Fruit fly (Drosophila melanogaster): ENCODE results near the gene CG4743.
A peak's percentile ranks its signal among the peaks of the same experiment; 100 is the strongest.

The CG4743 gene

dm6 chr3R:25631079-25631478, 49.3 kb downstream of the CG4743 start (continued):
- TF ChIP-seq Eip74EF (GFP tag; optimal IDR thresholded peaks at IDR 0.05) (peak in 1 of 2 experiments; percentile 34), Ada2b (GFP tag; IDR thresholded peaks at IDR 0.05) (peak; percentile 79), B-H1 (GFP tag; IDR thresholded peaks at IDR 0.05) (peak; percentile 64), kni (GFP tag; optimal IDR thresholded peaks at IDR 0.05) (peak; percentile 20), chif (GFP tag; optimal IDR thresholded peaks at IDR 0.05) (peak; percentile 2 to 41), abd-A (tag; optimal IDR thresholded peaks at IDR 0.05) (no peak), run (tag; optimal IDR thresholded peaks at IDR 0.05) (peak; percentile 48), CG17612 (GFP tag; IDR thresholded peaks at IDR 0.05) (0 out of 2 replicates have a peak, but pooled peaks have one; percentile 4), btn (GFP tag; optimal IDR thresholded peaks at IDR 0.05) (peak; percentile 47), Fer2 (tag; optimal IDR thresholded peaks at IDR 0.05) (peak; percentile 37), Myb (GFP tag; optimal IDR thresholded peaks at IDR 0.05) (peak; percentile 46), Dp (GFP tag; optimal IDR thresholded peaks at IDR 0.05) (no peak), Atf6 (GFP tag; IDR thresholded peaks at IDR 0.05) (0 out of 2 replicates have a peak, but pooled peaks have one; percentile 9), sim (GFP tag; IDR thresholded peaks at IDR 0.05) (peak; percentile 48; the same call in 1 of the 2 replicates), crp (GFP tag; optimal IDR thresholded peaks at IDR 0.05) (peak in 1 of 2 experiments; percentile 1), CG4360 (GFP tag; IDR thresholded peaks at IDR 0.05) (0 out of 2 replicates have a peak, but pooled peaks have one; percentile 30), Max (GFP tag; optimal IDR thresholded peaks at IDR 0.05) (peak; percentile 17), esg (GFP tag; conservative IDR thresholded peaks at IDR 0.05) (peak; percentile 75), lmd (GFP tag; IDR thresholded peaks at IDR 0.05) (peak; percentile 80), Dfd (GFP tag; optimal IDR thresholded peaks at IDR 0.05) (no peak), nerfin-2 (GFP tag; IDR thresholded peaks at IDR 0.05; ENCODE audit: partially characterized antibody) (no peak), ERR (GFP tag; optimal IDR thresholded peaks at IDR 0.05) (peak; percentile 36), CG12299 (tag; optimal IDR thresholded peaks at IDR 0.05) (no peak), CG2202 (tag; optimal IDR thresholded peaks at IDR 0.05) (no peak), CG6813 (GFP tag; optimal IDR thresholded peaks at IDR 0.05) (peak; percentile 50), CG34422 (GFP tag; IDR thresholded peaks at IDR 0.05) (peak; percentile 77), CG10274 (GFP tag; optimal IDR thresholded peaks at IDR 0.05) (no peak), CG32767 (GFP tag; IDR thresholded peaks at IDR 0.05) (peak; percentile 72), CG3163 (GFP tag; optimal IDR thresholded peaks at IDR 0.05) (no peak), Ptx1 (GFP tag; IDR thresholded peaks at IDR 0.05) (peak; percentile 81), tup (GFP tag; optimal IDR thresholded peaks at IDR 0.05) (peak; percentile 21), bab2 (GFP tag; optimal IDR thresholded peaks at IDR 0.05) (peak; percentile 61), CG17385 (GFP tag; optimal IDR thresholded peaks at IDR 0.05) (peak; percentile 64), CG7839 (tag; optimal IDR thresholded peaks at IDR 0.05) (peak; percentile 74), Gug (GFP tag; IDR thresholded peaks at IDR 0.05) (peak; percentile 47; the same call in 2 of the 4 replicates), tgo (GFP tag; IDR thresholded peaks at IDR 0.05) (peak; percentile 62), ken (GFP tag; IDR thresholded peaks at IDR 0.05) (peak; percentile 75; the same call in 2 of the 3 replicates), Ets65A (GFP tag) (peak; percentile 92), NC2α (GFP tag; optimal IDR thresholded peaks at IDR 0.05) (no peak), onecut (GFP tag; IDR thresholded peaks at IDR 0.05) (peak; percentile 60), NK7.1 (GFP tag; optimal IDR thresholded peaks at IDR 0.05) (peak; percentile 44), CG3281 (GFP tag; optimal IDR thresholded peaks at IDR 0.05) (peak; percentile 48), BtbVII (GFP tag; optimal IDR thresholded peaks at IDR 0.05) (peak; percentile 51), eve (GFP tag; optimal IDR thresholded peaks at IDR 0.05) (no peak), dimm (GFP tag; IDR thresholded peaks at IDR 0.05) (peak; percentile 49; the same call in 1 of the 2 replicates), ara (GFP tag; IDR thresholded peaks at IDR 0.05) (peak; percentile 81), ewg (GFP tag; optimal IDR thresholded peaks at IDR 0.05) (peak; percentile 48), bowl (GFP tag; IDR thresholded peaks at IDR 0.05) (no peak), cato (GFP tag; optimal IDR thresholded peaks at IDR 0.05; ENCODE audit: borderline replicate concordance) (peak; percentile 39), Kr (GFP tag; optimal IDR thresholded peaks at IDR 0.05) (no peak), grau (tag; optimal IDR thresholded peaks at IDR 0.05) (peak; percentile 74)

Data from whole organism, embryonic.